Fruit fly (Drosophila melanogaster) whole organism, prepupa: ENCODE results near the gene CG10866.

Experiments
- Blimp-1 ChIP-seq: fragments of 200-800 bp; sonication (Bioruptor generic); optimal IDR thresholded peaks from 3 replicates; lab custom pipeline; 2017; ENCODE audit warnings: missing biosample characterization, missing genetic modification characterization, mild to moderate bottlenecking, moderate library complexity, missing genetic modification reagents
- CG10631 ChIP-seq: fragments of 200-800 bp; sonication (Bioruptor generic); optimal IDR thresholded peaks from 2 replicates; lab custom pipeline; 2016; ENCODE audit warnings: missing biosample characterization, missing genetic modification characterization
- CG10669 ChIP-seq: fragments of 200-800 bp; sonication (Bioruptor generic); optimal IDR thresholded peaks from 3 replicates; lab custom pipeline; 2018; ENCODE audit warnings: missing biosample characterization, mild to moderate bottlenecking, missing genetic modification characterization, moderate library complexity
- CG11294 ChIP-seq: fragments of 200-800 bp; sonication (Bioruptor generic); IDR thresholded peaks from 2 replicates; pipeline ENCODE4 v1.3.6; 2022; ENCODE audit warnings: missing biosample characterization, missing genetic modification characterization
- CG11762 ChIP-seq: fragments of 200-800 bp; sonication (Bioruptor generic); optimal IDR thresholded peaks from 3 replicates; lab custom pipeline; 2016; ENCODE audit warnings: missing biosample characterization, missing genetic modification characterization; ENCODE audit not compliant: insufficient read depth
- CG11902 ChIP-seq: fragments of 200-800 bp; sonication (Bioruptor generic); optimal IDR thresholded peaks from 3 replicates; lab custom pipeline; 2016; ENCODE audit warnings: missing biosample characterization, missing genetic modification characterization
- CG15336 ChIP-seq: fragments of 200-800 bp; sonication (Bioruptor generic); IDR thresholded peaks from 2 replicates; pipeline ENCODE4 v1.3.6; 2022; ENCODE audit warnings: missing biosample characterization, missing genetic modification characterization
- CG16779 ChIP-seq: fragments of 200-800 bp; sonication (Bioruptor generic); optimal IDR thresholded peaks from 3 replicates; lab custom pipeline; 2017; ENCODE audit warnings: missing biosample characterization, mild to moderate bottlenecking, missing genetic modification characterization
- CG3032 ChIP-seq: fragments of 200-800 bp; optimal IDR thresholded peaks from 2 replicates; lab custom pipeline; 2019; ENCODE audit warnings: missing biosample characterization, mild to moderate bottlenecking, missing genetic modification characterization, moderate library complexity
- CG31627 ChIP-seq: fragments of 200-800 bp; sonication (Bioruptor generic); optimal IDR thresholded peaks from 3 replicates; lab custom pipeline; 2016; ENCODE audit warnings: missing biosample characterization, missing genetic modification characterization
- CG32006 ChIP-seq: fragments of 200-800 bp; sonication (Bioruptor generic); optimal IDR thresholded peaks from 3 replicates; lab custom pipeline; 2017; ENCODE audit warnings: missing biosample characterization, mild to moderate bottlenecking, missing genetic modification characterization
- CG34406 ChIP-seq: fragments of 200-800 bp; sonication (Bioruptor generic); optimal IDR thresholded peaks from 3 replicates; lab custom pipeline; 2016; ENCODE audit warnings: missing biosample characterization, missing genetic modification characterization
- CG3919 ChIP-seq: fragments of 200-800 bp; sonication (Bioruptor generic); optimal IDR thresholded peaks from 3 replicates; lab custom pipeline; 2016; ENCODE audit warnings: missing biosample characterization, missing genetic modification characterization
- CG4318 ChIP-seq: fragments of 200-800 bp; sonication (Bioruptor generic); optimal IDR thresholded peaks from 3 replicates; lab custom pipeline; 2017; ENCODE audit warnings: missing biosample characterization, mild to moderate bottlenecking, missing genetic modification characterization
- CG6163 ChIP-seq: fragments of 200-800 bp; sonication (Bioruptor generic); IDR thresholded peaks from 3 replicates; pipeline ENCODE4 v1.3.6; 2022; ENCODE audit warnings: missing biosample characterization, missing genetic modification characterization
- CG6276 ChIP-seq: fragments of 200-800 bp; sonication (Bioruptor generic); optimal IDR thresholded peaks from 2 replicates; lab custom pipeline; 2017; ENCODE audit warnings: missing biosample characterization, mild to moderate bottlenecking, missing genetic modification characterization
- CG6792 ChIP-seq: fragments of 200-800 bp; sonication (Bioruptor generic); optimal IDR thresholded peaks from 3 replicates; lab custom pipeline; 2016; ENCODE audit warnings: missing biosample characterization, missing genetic modification characterization
- CG6808 ChIP-seq: fragments of 200-800 bp; sonication (Bioruptor generic); optimal IDR thresholded peaks from 3 replicates; lab custom pipeline; 2017; ENCODE audit warnings: missing biosample characterization, missing genetic modification characterization, mild to moderate bottlenecking, moderate library complexity, missing genetic modification reagents
- CG6854 ChIP-seq: fragments of 200-800 bp; sonication (Bioruptor generic); optimal IDR thresholded peaks from 2 replicates; lab custom pipeline; 2017; ENCODE audit warnings: missing biosample characterization, mild to moderate bottlenecking, missing genetic modification characterization
- CG7368 ChIP-seq: fragments of 200-800 bp; sonication (Bioruptor generic); optimal IDR thresholded peaks from 3 replicates; lab custom pipeline; 2016; ENCODE audit warnings: missing biosample characterization, missing genetic modification characterization
- CG8119 ChIP-seq: fragments of 200-800 bp; sonication (Bioruptor generic); IDR thresholded peaks from 3 replicates; pipeline ENCODE4 v1.3.6; 2022; ENCODE audit warnings: missing biosample characterization, missing genetic modification characterization
- Eip75B ChIP-seq: fragments of 200-800 bp; sonication (Bioruptor generic); optimal IDR thresholded peaks from 3 replicates; lab custom pipeline; 2016; ENCODE audit warnings: missing biosample characterization, missing genetic modification characterization
- Eip78C ChIP-seq: fragments of 200-800 bp; sonication (Bioruptor generic); peaks from one replicate; lab custom pipeline; 2016; ENCODE audit warnings: missing biosample characterization, missing genetic modification characterization
- Eip93F ChIP-seq: fragments of 200-800 bp; sonication (Bioruptor generic); optimal IDR thresholded peaks from 2 replicates; lab custom pipeline; 2016; ENCODE audit warnings: missing biosample characterization, mild to moderate bottlenecking, missing genetic modification characterization
- Ets21C ChIP-seq: fragments of 200-800 bp; sonication (Bioruptor generic); optimal IDR thresholded peaks from 3 replicates; lab custom pipeline; 2016; ENCODE audit warnings: missing biosample characterization, missing genetic modification characterization
- Ets96B ChIP-seq: fragments of 200-800 bp; optimal IDR thresholded peaks from 2 replicates; lab custom pipeline; 2019; ENCODE audit warnings: missing biosample characterization, mild to moderate bottlenecking, missing genetic modification characterization, moderate library complexity
- Gug ChIP-seq: fragments of 200-800 bp; sonication (Bioruptor generic); IDR thresholded peaks from 2 replicates; pipeline ENCODE4 v1.3.6; 2022; ENCODE audit warnings: missing biosample characterization, missing genetic modification characterization
- Hr38 ChIP-seq: sonication (Bioruptor generic); optimal IDR thresholded peaks from 2 replicates; lab custom pipeline; 2016; ENCODE audit warnings: missing biosample characterization, missing genetic modification characterization
- Hr4 ChIP-seq: fragments of 200-800 bp; sonication (Bioruptor generic); optimal IDR thresholded peaks from 3 replicates; lab custom pipeline; 2016; ENCODE audit warnings: missing biosample characterization, missing genetic modification characterization
- Met ChIP-seq: fragments of 200-800 bp; sonication (Bioruptor generic); optimal IDR thresholded peaks from 3 replicates; lab custom pipeline; 2016; ENCODE audit warnings: missing biosample characterization, missing genetic modification characterization
- OdsH ChIP-seq: fragments of 200-800 bp; sonication (Bioruptor generic); optimal IDR thresholded peaks from 3 replicates; lab custom pipeline; 2016; ENCODE audit warnings: missing biosample characterization, missing genetic modification characterization
- Smox ChIP-seq: fragments of 200-800 bp; sonication (Bioruptor generic); optimal IDR thresholded peaks from 3 replicates; lab custom pipeline; 2016; ENCODE audit warnings: missing biosample characterization, missing genetic modification characterization
- Sox14 ChIP-seq: fragments of 200-800 bp; sonication (Bioruptor generic); optimal IDR thresholded peaks from 3 replicates; lab custom pipeline; 2016; ENCODE audit warnings: missing biosample characterization, missing genetic modification characterization
- Sox15 ChIP-seq: fragments of 200-800 bp; sonication (Bioruptor generic); optimal IDR thresholded peaks from 3 replicates; lab custom pipeline; 2016; ENCODE audit warnings: missing biosample characterization, missing genetic modification characterization
- achi ChIP-seq: fragments of 200-800 bp; sonication (Bioruptor generic); optimal IDR thresholded peaks from 3 replicates; lab custom pipeline; 2016; ENCODE audit warnings: missing biosample characterization, missing genetic modification characterization
- acj6 ChIP-seq: fragments of 200-800 bp; sonication (Bioruptor generic); optimal IDR thresholded peaks from 3 replicates; lab custom pipeline; 2016; ENCODE audit warnings: missing biosample characterization, missing genetic modification characterization
- cyc ChIP-seq: fragments of 200-800 bp; sonication (Bioruptor generic); optimal IDR thresholded peaks from 3 replicates; lab custom pipeline; 2016; ENCODE audit warnings: missing biosample characterization, missing genetic modification characterization
- dac ChIP-seq: fragments of 200-800 bp; sonication (Bioruptor generic); optimal IDR thresholded peaks from 2 replicates; lab custom pipeline; 2017; ENCODE audit warnings: missing biosample characterization, mild to moderate bottlenecking, missing genetic modification characterization
- eg ChIP-seq: fragments of 200-800 bp; sonication (Bioruptor generic); IDR thresholded peaks from 3 replicates; pipeline ENCODE4 v1.3.6; 2022; ENCODE audit warnings: missing biosample characterization, missing genetic modification characterization
- esn ChIP-seq: fragments of 200-800 bp; sonication (Bioruptor generic); optimal IDR thresholded peaks from 2 replicates; lab custom pipeline; 2016; ENCODE audit warnings: missing biosample characterization, mild to moderate bottlenecking, missing genetic modification characterization, moderate library complexity
- fd59A ChIP-seq: fragments of 200-800 bp; sonication (Bioruptor generic); optimal IDR thresholded peaks from 2 replicates; lab custom pipeline; 2017; ENCODE audit warnings: missing biosample characterization, mild to moderate bottlenecking, missing genetic modification characterization, missing genetic modification reagents
- fkh ChIP-seq: fragments of 200-800 bp; sonication (Bioruptor generic); optimal IDR thresholded peaks from 3 replicates; lab custom pipeline; 2017; ENCODE audit warnings: missing biosample characterization, mild to moderate bottlenecking, missing genetic modification characterization, moderate library complexity
- pdm3 ChIP-seq: fragments of 200-800 bp; sonication (Bioruptor generic); optimal IDR thresholded peaks from 3 replicates; lab custom pipeline; 2016; ENCODE audit warnings: missing biosample characterization, missing genetic modification characterization
- spab ChIP-seq: fragments of 200-800 bp; sonication (Bioruptor generic); optimal IDR thresholded peaks from 2 replicates; lab custom pipeline; 2017; ENCODE audit warnings: missing biosample characterization, mild to moderate bottlenecking, missing genetic modification characterization, missing genetic modification reagents
- ss ChIP-seq, 2 experiments: fragments of 200-800 bp; sonication (Bioruptor generic); optimal IDR thresholded peaks; 2 replicates in 1 of 2; 3 replicates in 1 of 2; lab custom pipeline; 2017 to 2018; ENCODE audit warnings: mild to moderate bottlenecking in 2 of 2, missing biosample characterization in 2 of 2, missing genetic modification characterization in 2 of 2, moderate library complexity in 1 of 2
- vri ChIP-seq: fragments of 200-800 bp; sonication (Bioruptor generic); optimal IDR thresholded peaks from 3 replicates; lab custom pipeline; 2016; ENCODE audit warnings: missing biosample characterization, mild to moderate bottlenecking, missing genetic modification characterization

CG10866 gene

dm6 chr3L:3935567-3936207, 2.1 kb downstream of the CG10866 start, which contains the start of gene Eip63F-1 (continued):
- TF ChIP-seq Sox15 = no peak
- peak; percentile 4 for TF ChIP-seq cyc
- TF ChIP-seq CG7368 (GFP tag; lab: Kevin White, UChicago) = no peak
- peak; percentile 12 for TF ChIP-seq CG31627 (GFP tag; lab: Kevin White, UChicago)
- TF ChIP-seq OdsH (GFP tag; lab: Kevin White, UChicago) = peak; percentile 54
- TF ChIP-seq Sox14 (GFP tag; lab: Kevin White, UChicago) = no peak
- 0 out of 3 replicates have a peak, but pooled peaks have one; percentile 34 for TF ChIP-seq eg (GFP tag; lab: Robert Waterston, UW)
- peak; percentile 69 for TF ChIP-seq CG32006 (GFP tag; lab: Kevin White, UChicago)
- peak; percentile 1 for TF ChIP-seq CG34406
- TF ChIP-seq CG6276 (GFP tag; lab: Kevin White, UChicago) = peak; percentile 51
- no peak for TF ChIP-seq CG6792 (GFP tag; lab: Kevin White, UChicago)
- no peak for TF ChIP-seq Ets21C
- no peak for TF ChIP-seq spab (GFP tag; lab: Kevin White, UChicago)
- TF ChIP-seq CG11294 (GFP tag; lab: Robert Waterston, UW) = no peak
- TF ChIP-seq CG15336 = peak; percentile 62
- TF ChIP-seq CG16779 = no peak
- no peak for TF ChIP-seq CG11902 (GFP tag; lab: Kevin White, UChicago)
- TF ChIP-seq CG3032 = no peak
- TF ChIP-seq CG10631 = no peak
- TF ChIP-seq Blimp-1 (GFP tag; lab: Kevin White, UChicago) = no peak
- TF ChIP-seq achi (GFP tag; lab: Kevin White, UChicago) = peak; percentile 35
- TF ChIP-seq Gug (GFP tag; lab: Robert Waterston, UW) = peak; percentile 44; the same call in 1 of the 2 replicates
- TF ChIP-seq fkh = no peak
- TF ChIP-seq Met (GFP tag; lab: Kevin White, UChicago) = peak; percentile 19
- no peak; the same call in 2 of the 3 replicates for TF ChIP-seq CG6163

- peak; percentile 1 for TF ChIP-seq Hr4
- TF ChIP-seq dac (GFP tag; lab: Kevin White, UChicago) = no peak
- TF ChIP-seq CG3032 = no peak
- peak; percentile 44 for TF ChIP-seq CG32006 (GFP tag; lab: Kevin White, UChicago)
- 0 out of 3 replicates have a peak, but pooled peaks have one; percentile 20 for TF ChIP-seq eg (GFP tag; lab: Robert Waterston, UW)
- TF ChIP-seq Blimp-1 (GFP tag; lab: Kevin White, UChicago) = no peak
- no peak for TF ChIP-seq CG6792 (GFP tag; lab: Kevin White, UChicago)
- TF ChIP-seq fd59A (GFP tag; lab: Kevin White, UChicago) = no peak
- no peak for TF ChIP-seq Sox14 (GFP tag; lab: Kevin White, UChicago)
- TF ChIP-seq Eip93F = no peak
Measured at dm6 chr3L:3934110-3934509, 3.7 kb downstream of the CG10866 start.

- TF ChIP-seq pdm3 (GFP tag; lab: Kevin White, UChicago) = no peak
- TF ChIP-seq Eip93F = peak; percentile 38
- peak; percentile 86 for TF ChIP-seq eg (GFP tag; lab: Robert Waterston, UW)
- TF ChIP-seq CG6163 = peak; percentile 69
- peak; percentile 38 for TF ChIP-seq Eip78C (GFP tag; lab: Kevin White, UChicago)
- no peak for TF ChIP-seq CG10669 (GFP tag; lab: Kevin White, UChicago)
- peak; percentile 4 for TF ChIP-seq Blimp-1 (GFP tag; lab: Kevin White, UChicago)
- TF ChIP-seq Gug (GFP tag; lab: Robert Waterston, UW) = no peak
- TF ChIP-seq Eip75B = no peak
- TF ChIP-seq CG6854 = no peak
- no peak for TF ChIP-seq Hr4
- TF ChIP-seq CG8119 (GFP tag; lab: Robert Waterston, UW) = peak; percentile 74
- TF ChIP-seq CG11762 = no peak
- peak; percentile 44 for TF ChIP-seq CG6276 (GFP tag; lab: Kevin White, UChicago)
- TF ChIP-seq vri = no peak
- no peak for TF ChIP-seq CG6792 (GFP tag; lab: Kevin White, UChicago)
- TF ChIP-seq Hr38 (GFP tag; lab: Kevin White, UChicago) = no peak
- TF ChIP-seq ss (GFP tag; optimal IDR thresholded peaks at IDR 0.05; lab: Kevin White, UChicago) = no peak
- no peak for TF ChIP-seq achi (GFP tag; lab: Kevin White, UChicago)
- no peak for TF ChIP-seq CG32006 (GFP tag; lab: Kevin White, UChicago)
- TF ChIP-seq CG31627 (GFP tag; lab: Kevin White, UChicago) = no peak
- no peak for TF ChIP-seq Ets96B (tag; lab: Kevin White, UChicago)
- no peak for TF ChIP-seq CG4318 (GFP tag; lab: Kevin White, UChicago)
- no peak for TF ChIP-seq acj6 (GFP tag; lab: Kevin White, UChicago)
- TF ChIP-seq esn (GFP tag; lab: Kevin White, UChicago) = no peak
- no peak for TF ChIP-seq CG6808
- TF ChIP-seq Smox (GFP tag; lab: Kevin White, UChicago) = no peak
- no peak for TF ChIP-seq CG3919 (GFP tag; lab: Kevin White, UChicago)
Measured at dm6 chr3L:3933599-3933998, 4.2 kb downstream of the CG10866 start.
